Fruit fly (Drosophila melanogaster) whole organism, embryonic: ENCODE measurements around the gene dnc.

Source experiments
- BtbVII ChIP-seq: fragments of 200-800 bp; sonication (Bioruptor generic); optimal IDR thresholded peaks from 3 replicates; lab custom pipeline; 2017; ENCODE audit warnings: missing biosample characterization, mild to moderate bottlenecking, missing genetic modification characterization
- CG15696 ChIP-seq: fragments of 200-800 bp; sonication (Bioruptor generic); optimal IDR thresholded peaks from 2 replicates; lab custom pipeline; 2019; ENCODE audit warnings: missing biosample characterization, mild to moderate bottlenecking, missing genetic modification characterization, moderate library complexity
- CG17361 ChIP-seq: fragments of 200-800 bp; sonication (Bioruptor generic); IDR thresholded peaks from 3 replicates; pipeline ENCODE4 v1.3.6; 2022; ENCODE audit warnings: missing biosample characterization, missing genetic modification characterization
- CG4424 ChIP-seq: fragments of 200-800 bp; sonication (Bioruptor generic); optimal IDR thresholded peaks from 3 replicates; lab custom pipeline; 2016; ENCODE audit warnings: missing biosample characterization, missing genetic modification characterization
- CG7556 ChIP-seq: fragments of 200-800 bp; sonication (Bioruptor generic); optimal IDR thresholded peaks from 2 replicates; lab custom pipeline; 2017; ENCODE audit warnings: missing biosample characterization, mild to moderate bottlenecking, missing genetic modification characterization
- CG7987 ChIP-seq: fragments of 200-800 bp; sonication (Bioruptor generic); optimal IDR thresholded peaks from 2 replicates; lab custom pipeline; 2018; ENCODE audit warnings: missing biosample characterization, mild to moderate bottlenecking, missing genetic modification characterization, moderate library complexity
- D19A ChIP-seq: fragments of 200-800 bp; optimal IDR thresholded peaks from 3 replicates; lab custom pipeline; 2019; ENCODE audit warnings: missing biosample characterization, mild to moderate bottlenecking, missing genetic modification characterization, moderate library complexity
- HHEX ChIP-seq: fragments of 200-800 bp; sonication (Bioruptor generic); optimal IDR thresholded peaks from 3 replicates; lab custom pipeline; 2017; ENCODE audit warnings: missing biosample characterization, mild to moderate bottlenecking, missing genetic modification characterization, missing genetic modification reagents
- bab2 ChIP-seq: fragments of 200-800 bp; sonication (Bioruptor generic); optimal IDR thresholded peaks from 2 replicates; lab custom pipeline; 2016; ENCODE audit warnings: missing biosample characterization, missing genetic modification characterization
- sens ChIP-seq: fragments of 200-800 bp; sonication (Bioruptor generic); peaks from one replicate; lab custom pipeline; 2016; ENCODE audit warnings: missing biosample characterization, missing genetic modification characterization

Gene dnc

dm6 chrX:3389861-3390260 lies 213.6 kb downstream of the dnc start (continued):
- TF ChIP-seq CG17361: 0 out of 3 replicates have a peak, but pooled peaks have one; percentile 11
- peak; percentile 38 for TF ChIP-seq sens (GFP tag; lab: Kevin White, UChicago)
- TF ChIP-seq BtbVII (GFP tag; lab: Kevin White, UChicago): peak; percentile 21
- peak; percentile 3 for TF ChIP-seq bab2 (GFP tag; lab: Kevin White, UChicago)
- peak; percentile 80 for TF ChIP-seq D19A (tag; lab: Kevin White, UChicago)
- no peak for TF ChIP-seq CG7987 (GFP tag; lab: Kevin White, UChicago)
- peak; percentile 14 for TF ChIP-seq CG7556 (GFP tag; lab: Kevin White, UChicago)
- peak; percentile 11 for TF ChIP-seq HHEX
- TF ChIP-seq CG15696 (tag; lab: Kevin White, UChicago): no peak
- TF ChIP-seq CG4424 (GFP tag; lab: Kevin White, UChicago): peak; percentile 4
